Worm (Caenorhabditis elegans): ENCODE results near the gene ZK185.3.

DNA sequence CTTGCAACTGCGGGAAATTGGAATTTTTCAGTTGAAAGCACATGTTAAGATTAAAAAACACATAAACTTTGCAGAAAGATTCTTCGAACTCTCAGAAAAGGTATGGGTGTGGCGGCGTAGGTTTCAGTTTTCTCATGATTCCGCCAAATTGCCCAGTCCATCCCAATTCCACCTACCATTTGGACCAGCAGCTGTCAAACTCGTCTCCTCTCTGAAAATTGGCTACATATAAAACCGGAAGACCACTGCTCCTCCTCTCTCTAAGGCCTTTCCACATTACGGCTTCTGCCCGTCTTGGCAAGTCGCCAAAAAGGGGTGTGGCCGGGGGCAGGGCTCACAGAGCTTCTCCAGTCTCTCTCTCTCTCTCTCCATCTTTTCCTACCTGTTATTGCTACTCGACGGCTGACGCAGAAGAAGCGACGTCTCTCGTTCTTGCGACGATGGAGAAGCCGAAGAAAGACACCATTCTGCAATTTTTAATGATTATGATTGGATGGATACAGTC, 40.0 kb downstream of the ZK185.3 start, which contains the start of gene ZK180.7:
- TF ChIP-seq lsy-2 (tag; optimal IDR thresholded peaks at IDR 0.05) (no peak), mep-1 (tag; optimal IDR thresholded peaks at IDR 0.05) (no peak), unc-39 (tag; optimal IDR thresholded peaks at IDR 0.05) (no peak), nhr-237 (tag; optimal IDR thresholded peaks at IDR 0.05) (no peak)

Measured in whole organism, L4 larva.